ENCODE assay signal across 1 fruit fly cellular context in genomic region chr3R:18298900-18299321, dm6.
A peak's percentile ranks its signal among the peaks of the same experiment; 100 is the strongest.
TF ChIP-seq lines count a peak whose summit lies in the region.

Gene Dlc90F, plus strand, starts transcription at chr3R:18299229.

TF ChIP-seq in whole organism, embryonic, 481 proteins besides CTCF, POLR2A, EP300 and RAD21 (continued from another document and continues in another):
- no peak for TF ChIP-seq chinmo (GFP tag; IDR thresholded peaks at IDR 0.05; lab: Robert Waterston, UW; ENCODE audit: partially characterized antibody)
- no peak for TF ChIP-seq gcm2 (GFP tag; optimal IDR thresholded peaks at IDR 0.05; lab: Kevin White, UChicago)
- no peak for TF ChIP-seq trh (GFP tag; optimal IDR thresholded peaks at IDR 0.05; lab: Kevin White, UChicago)
- peak; percentile 46 for TF ChIP-seq sima (GFP tag; optimal IDR thresholded peaks at IDR 0.05; lab: Kevin White, UChicago)
- TF ChIP-seq CG17568 (GFP tag; optimal IDR thresholded peaks at IDR 0.05; lab: Kevin White, UChicago): no peak
- peak; percentile 62 for TF ChIP-seq Oaz (GFP tag; IDR thresholded peaks at IDR 0.05; lab: Robert Waterston, UW)
- TF ChIP-seq ftz-f1 (GFP tag; optimal IDR thresholded peaks at IDR 0.05; lab: Kevin White, UChicago): no peak
- no peak for TF ChIP-seq CG14965 (GFP tag; optimal IDR thresholded peaks at IDR 0.05; lab: Kevin White, UChicago; ENCODE audit: borderline replicate concordance)
- TF ChIP-seq Sry-δ (GFP tag; optimal IDR thresholded peaks at IDR 0.05; lab: Kevin White, UChicago): peak; percentile 78
- TF ChIP-seq YL-1 (GFP tag; optimal IDR thresholded peaks at IDR 0.05; lab: Kevin White, UChicago): peak; percentile 18
- TF ChIP-seq phol (tag; optimal IDR thresholded peaks at IDR 0.05; lab: Kevin White, UChicago): peak; percentile 85
- TF ChIP-seq CG4730 (GFP tag; IDR thresholded peaks at IDR 0.05; lab: Robert Waterston, UW): no peak
- no peak; the same call in 2 of the 3 replicates for TF ChIP-seq gce (GFP tag; IDR thresholded peaks at IDR 0.05; lab: Robert Waterston, UW)
- TF ChIP-seq chm (GFP tag; IDR thresholded peaks at IDR 0.05; lab: Robert Waterston, UW): 0 out of 2 replicates have a peak, but pooled peaks have one; percentile 29
- TF ChIP-seq CG33213 (GFP tag; optimal IDR thresholded peaks at IDR 0.05; lab: Kevin White, UChicago): peak; percentile 86
- TF ChIP-seq corto (GFP tag; optimal IDR thresholded peaks at IDR 0.05; lab: Kevin White, UChicago): no peak
- TF ChIP-seq caup (GFP tag; optimal IDR thresholded peaks at IDR 0.05; lab: Kevin White, UChicago; ENCODE audit: severe bottlenecking): peak; percentile 49
- TF ChIP-seq CG2116 (GFP tag; optimal IDR thresholded peaks at IDR 0.05; lab: Kevin White, UChicago): peak; percentile 82
- no peak for TF ChIP-seq grn (GFP tag; optimal IDR thresholded peaks at IDR 0.05; lab: Kevin White, UChicago)
- TF ChIP-seq CG12391 (tag; optimal IDR thresholded peaks at IDR 0.05; lab: Kevin White, UChicago): peak; percentile 86
- TF ChIP-seq Nf-YC (tag; optimal IDR thresholded peaks at IDR 0.05; lab: Kevin White, UChicago): peak; percentile 69
- TF ChIP-seq CG30403 (GFP tag; optimal IDR thresholded peaks at IDR 0.05; lab: Kevin White, UChicago): peak; percentile 87
- TF ChIP-seq run (tag; optimal IDR thresholded peaks at IDR 0.05; lab: Kevin White, UChicago): no peak
- peak; percentile 9; the same call in 1 of the 2 replicates for TF ChIP-seq Bgb (GFP tag; IDR thresholded peaks at IDR 0.05; lab: Robert Waterston, UW; ENCODE audit: partially characterized antibody)
- peak; percentile 68; the same call in 2 of the 3 replicates for TF ChIP-seq croc (GFP tag; conservative IDR thresholded peaks at IDR 0.05; lab: Robert Waterston, UW)
- peak; percentile 94 for TF ChIP-seq ssp (GFP tag; IDR thresholded peaks at IDR 0.05; lab: Robert Waterston, UW)
- TF ChIP-seq CG1792 (GFP tag; optimal IDR thresholded peaks at IDR 0.05; lab: Kevin White, UChicago): peak; percentile 51
- TF ChIP-seq CG11695 (GFP tag; IDR thresholded peaks at IDR 0.05; lab: Robert Waterston, UW): peak; percentile 63; the same call in 1 of the 3 replicates
- TF ChIP-seq BEAF-32 (GFP tag; optimal IDR thresholded peaks at IDR 0.05; lab: Kevin White, UChicago): peak; percentile 85
- peak; percentile 98 for TF ChIP-seq Ets65A (GFP tag; lab: Kevin White, UChicago)
- peak; percentile 88 for TF ChIP-seq CG9932 (GFP tag; IDR thresholded peaks at IDR 0.05; lab: Robert Waterston, UW)
- TF ChIP-seq Dip3 (GFP tag; optimal IDR thresholded peaks at IDR 0.05; lab: Kevin White, UChicago): peak; percentile 80
- peak; percentile 81 for TF ChIP-seq Antp (GFP tag; optimal IDR thresholded peaks at IDR 0.05; lab: Kevin White, UChicago)
- no peak for TF ChIP-seq sim (GFP tag; IDR thresholded peaks at IDR 0.05; lab: Robert Waterston, UW)
- TF ChIP-seq CG3163 (GFP tag; optimal IDR thresholded peaks at IDR 0.05; lab: Kevin White, UChicago): peak; percentile 55
- peak; percentile 24 for TF ChIP-seq Hmx (GFP tag; optimal IDR thresholded peaks at IDR 0.05; lab: Kevin White, UChicago)
- peak; percentile 77 for TF ChIP-seq CG7786 (GFP tag; optimal IDR thresholded peaks at IDR 0.05; lab: Kevin White, UChicago)
- peak; percentile 33 for TF ChIP-seq HmgD (GFP tag; optimal IDR thresholded peaks at IDR 0.05; lab: Kevin White, UChicago)
- TF ChIP-seq CG32767 (GFP tag; IDR thresholded peaks at IDR 0.05; lab: Robert Waterston, UW): 0 out of 2 replicates have a peak, but pooled peaks have one; percentile 15
- TF ChIP-seq danr (GFP tag; IDR thresholded peaks at IDR 0.05; lab: Robert Waterston, UW): peak; percentile 46; the same call in 1 of the 2 replicates
- TF ChIP-seq lov (optimal IDR thresholded peaks at IDR 0.05; lab: Kevin White, UChicago): no peak
- TF ChIP-seq lov (GFP tag; IDR thresholded peaks at IDR 0.05; lab: Robert Waterston, UW): no peak
- peak; percentile 67 for TF ChIP-seq lab (GFP tag; optimal IDR thresholded peaks at IDR 0.05; lab: Kevin White, UChicago)
- peak; percentile 65; the same call in 2 of the 4 replicates for TF ChIP-seq Dll (GFP tag; IDR thresholded peaks at IDR 0.05; lab: Robert Waterston, UW; ENCODE audit: partially characterized antibody)
- TF ChIP-seq fru (optimal IDR thresholded peaks at IDR 0.05; lab: Kevin White, UChicago): no peak
- TF ChIP-seq lola (GFP tag; optimal IDR thresholded peaks at IDR 0.05; lab: Kevin White, UChicago): peak in 1 of 3 experiments; percentile 74
- peak; percentile 72 for TF ChIP-seq CG6272 (GFP tag; IDR thresholded peaks at IDR 0.05; lab: Robert Waterston, UW)
- peak; percentile 78 to 81 for TF ChIP-seq Pdp1 (GFP tag; optimal IDR thresholded peaks at IDR 0.05; lab: Kevin White, UChicago)
- no peak for TF ChIP-seq CG8281 (tag; optimal IDR thresholded peaks at IDR 0.05; lab: Kevin White, UChicago)
- TF ChIP-seq crp (GFP tag; optimal IDR thresholded peaks at IDR 0.05; lab: Kevin White, UChicago): peak in 1 of 2 experiments; percentile 44
- no peak for TF ChIP-seq CG6683 (GFP tag; optimal IDR thresholded peaks at IDR 0.05; lab: Kevin White, UChicago)
- TF ChIP-seq pb (GFP tag; optimal IDR thresholded peaks at IDR 0.05; lab: Kevin White, UChicago): peak; percentile 67
- TF ChIP-seq exex (tag; optimal IDR thresholded peaks at IDR 0.05; lab: Kevin White, UChicago): peak; percentile 33
- TF ChIP-seq gfzf (GFP tag; optimal IDR thresholded peaks at IDR 0.05; lab: Kevin White, UChicago): peak; percentile 95
- 0 out of 3 replicates have a peak, but pooled peaks have one; percentile 51 for TF ChIP-seq CG2199 (GFP tag; IDR thresholded peaks at IDR 0.05; lab: Robert Waterston, UW)
- TF ChIP-seq CG34376 (GFP tag; optimal IDR thresholded peaks at IDR 0.05; lab: Kevin White, UChicago): no peak
- no peak for TF ChIP-seq hb (GFP tag; IDR thresholded peaks at IDR 0.05; lab: Robert Waterston, UW; ENCODE audit: partially characterized antibody)
- peak; percentile 64 for TF ChIP-seq fd3F (GFP tag; optimal IDR thresholded peaks at IDR 0.05; lab: Kevin White, UChicago)
- peak; percentile 62 for TF ChIP-seq CG15696 (tag; optimal IDR thresholded peaks at IDR 0.05; lab: Kevin White, UChicago)
- TF ChIP-seq insv (GFP tag; optimal IDR thresholded peaks at IDR 0.05; lab: Kevin White, UChicago): peak in 1 of 2 experiments; percentile 19
- TF ChIP-seq CG6689 (GFP tag; IDR thresholded peaks at IDR 0.05; lab: Robert Waterston, UW): peak; percentile 75
- TF ChIP-seq CG12219 (GFP tag; optimal IDR thresholded peaks at IDR 0.05; lab: Kevin White, UChicago): no peak
- peak; percentile 78 for TF ChIP-seq jumu (GFP tag; optimal IDR thresholded peaks at IDR 0.05; lab: Kevin White, UChicago)
- peak; percentile 80 for TF ChIP-seq ttk (GFP tag; IDR thresholded peaks at IDR 0.05; lab: Robert Waterston, UW)
- TF ChIP-seq Six4 (GFP tag; optimal IDR thresholded peaks at IDR 0.05; lab: Kevin White, UChicago): peak; percentile 38
- TF ChIP-seq ato (GFP tag; IDR thresholded peaks at IDR 0.05; lab: Robert Waterston, UW; ENCODE audit: partially characterized antibody): no peak
- peak; percentile 83 for TF ChIP-seq CG11560 (tag; IDR thresholded peaks at IDR 0.05; lab: Robert Waterston, UW)
- TF ChIP-seq CG3847 (GFP tag; IDR thresholded peaks at IDR 0.05; lab: Robert Waterston, UW): peak; percentile 86
- TF ChIP-seq CG9817 (tag; optimal IDR thresholded peaks at IDR 0.05; lab: Kevin White, UChicago): peak; percentile 86
- peak; percentile 64 for TF ChIP-seq Dref (GFP tag; IDR thresholded peaks at IDR 0.05; lab: Robert Waterston, UW)
- peak; percentile 91 for TF ChIP-seq nmo (GFP tag; optimal IDR thresholded peaks at IDR 0.05; lab: Kevin White, UChicago)
- TF ChIP-seq en (GFP tag; optimal IDR thresholded peaks at IDR 0.05; lab: Kevin White, UChicago): peak; percentile 21
- TF ChIP-seq CG10267 (tag; optimal IDR thresholded peaks at IDR 0.05; lab: Kevin White, UChicago): peak; percentile 95
- peak; percentile 60 for TF ChIP-seq CG13894 (tag; optimal IDR thresholded peaks at IDR 0.05; lab: Kevin White, UChicago)
- TF ChIP-seq peb (GFP tag; IDR thresholded peaks at IDR 0.05; lab: Robert Waterston, UW): peak; percentile 54; the same call in 1 of the 2 replicates
- peak; percentile 88 for TF ChIP-seq kay (GFP tag; optimal IDR thresholded peaks at IDR 0.05; lab: Kevin White, UChicago)
- TF ChIP-seq CG14667 (GFP tag; IDR thresholded peaks at IDR 0.05; lab: Robert Waterston, UW): peak; percentile 77
- TF ChIP-seq zfh1 (GFP tag; IDR thresholded peaks at IDR 0.05; lab: Robert Waterston, UW): peak; percentile 85
- no peak for TF ChIP-seq ac (GFP tag; optimal IDR thresholded peaks at IDR 0.05; lab: Kevin White, UChicago)
- no peak for TF ChIP-seq nerfin-1 (tag; optimal IDR thresholded peaks at IDR 0.05; lab: Kevin White, UChicago)
- TF ChIP-seq gsb (GFP tag; IDR thresholded peaks at IDR 0.05; lab: Robert Waterston, UW): no peak
- peak; percentile 89 for TF ChIP-seq row (GFP tag; IDR thresholded peaks at IDR 0.05; lab: Robert Waterston, UW)
- TF ChIP-seq slou (GFP tag; optimal IDR thresholded peaks at IDR 0.05; lab: Kevin White, UChicago): peak; percentile 36
- peak; percentile 67 for TF ChIP-seq twi (tag; optimal IDR thresholded peaks at IDR 0.05; lab: Kevin White, UChicago)
- TF ChIP-seq CG18476 (GFP tag; optimal IDR thresholded peaks at IDR 0.05; lab: Kevin White, UChicago): peak; percentile 33
- TF ChIP-seq Jarid2 (GFP tag; optimal IDR thresholded peaks at IDR 0.05; lab: Kevin White, UChicago): no peak
- peak; percentile 53; the same call in 1 of the 2 replicates for TF ChIP-seq Taf1 (GFP tag; IDR thresholded peaks at IDR 0.05; lab: Robert Waterston, UW)
- TF ChIP-seq unc-4 (GFP tag; IDR thresholded peaks at IDR 0.05; lab: Robert Waterston, UW; ENCODE audit: partially characterized antibody): peak; percentile 67
- TF ChIP-seq stwl (tag; optimal IDR thresholded peaks at IDR 0.05; lab: Kevin White, UChicago): peak; percentile 87
- peak; percentile 18 for TF ChIP-seq CG2202 (tag; optimal IDR thresholded peaks at IDR 0.05; lab: Kevin White, UChicago)
- TF ChIP-seq schlank (tag; optimal IDR thresholded peaks at IDR 0.05; lab: Kevin White, UChicago): no peak
- TF ChIP-seq tx (GFP tag; optimal IDR thresholded peaks at IDR 0.05; lab: Kevin White, UChicago): peak; percentile 73
- peak; percentile 6 for TF ChIP-seq tup (GFP tag; optimal IDR thresholded peaks at IDR 0.05; lab: Kevin White, UChicago)
- TF ChIP-seq CG4707 (GFP tag; optimal IDR thresholded peaks at IDR 0.05; lab: Kevin White, UChicago): no peak
- peak; percentile 26 for TF ChIP-seq Deaf1 (tag; optimal IDR thresholded peaks at IDR 0.05; lab: Kevin White, UChicago)
- TF ChIP-seq Hr3 (GFP tag; optimal IDR thresholded peaks at IDR 0.05; lab: Kevin White, UChicago): peak; percentile 81
- peak; percentile 84 for TF ChIP-seq pho (GFP tag; optimal IDR thresholded peaks at IDR 0.05; lab: Kevin White, UChicago)
- TF ChIP-seq CG8478 (optimal IDR thresholded peaks at IDR 0.05; lab: Kevin White, UChicago): no peak
- TF ChIP-seq CG11398 (GFP tag; optimal IDR thresholded peaks at IDR 0.05; lab: Kevin White, UChicago): no peak
- no peak for TF ChIP-seq CG2875 (GFP tag; optimal IDR thresholded peaks at IDR 0.05; lab: Kevin White, UChicago)
- TF ChIP-seq lilli (GFP tag; optimal IDR thresholded peaks at IDR 0.05; lab: Kevin White, UChicago): peak; percentile 83
- peak; percentile 86 for TF ChIP-seq ken (GFP tag; IDR thresholded peaks at IDR 0.05; lab: Robert Waterston, UW)
- no peak for TF ChIP-seq Hr78 (GFP tag; optimal IDR thresholded peaks at IDR 0.05; lab: Kevin White, UChicago)
- peak; percentile 66; the same call in 1 of the 2 replicates for TF ChIP-seq ara (GFP tag; IDR thresholded peaks at IDR 0.05; lab: Robert Waterston, UW)
- no peak for TF ChIP-seq Neu2 (GFP tag; optimal IDR thresholded peaks at IDR 0.05; lab: Kevin White, UChicago; ENCODE audit: borderline replicate concordance)
- peak; percentile 100 for TF ChIP-seq CG7357 (GFP tag; IDR thresholded peaks at IDR 0.05; lab: Robert Waterston, UW)
- peak; percentile 27 for TF ChIP-seq bigmax (GFP tag; optimal IDR thresholded peaks at IDR 0.05; lab: Kevin White, UChicago)
- TF ChIP-seq CG10543 (GFP tag; optimal IDR thresholded peaks at IDR 0.05; lab: Kevin White, UChicago): peak; percentile 50
- TF ChIP-seq Abd-B (GFP tag; optimal IDR thresholded peaks at IDR 0.05; lab: Kevin White, UChicago): peak; percentile 95
- peak; percentile 81 for TF ChIP-seq vvl (GFP tag; IDR thresholded peaks at IDR 0.05; lab: Robert Waterston, UW)
- peak; percentile 84 for TF ChIP-seq Hmr (GFP tag; optimal IDR thresholded peaks at IDR 0.05; lab: Kevin White, UChicago)
- TF ChIP-seq eyg (GFP tag; optimal IDR thresholded peaks at IDR 0.05; lab: Kevin White, UChicago): peak; percentile 78
- peak; percentile 64; the same call in 2 of the 3 replicates for TF ChIP-seq B-H1 (GFP tag; IDR thresholded peaks at IDR 0.05; lab: Robert Waterston, UW)
- TF ChIP-seq hbn (GFP tag; IDR thresholded peaks at IDR 0.05; lab: Robert Waterston, UW; ENCODE audit: partially characterized antibody): no peak; the same call in 1 of the 2 replicates
- peak; percentile 69; the same call in 1 of the 2 replicates for TF ChIP-seq Awh (GFP tag; IDR thresholded peaks at IDR 0.05; lab: Robert Waterston, UW)
- TF ChIP-seq CG8944 (GFP tag; optimal IDR thresholded peaks at IDR 0.05; lab: Kevin White, UChicago): peak; percentile 63
- TF ChIP-seq Doc3 (GFP tag; IDR thresholded peaks at IDR 0.05; lab: Robert Waterston, UW; ENCODE audit: partially characterized antibody): peak; percentile 49; the same call in 1 of the 3 replicates
- TF ChIP-seq E2f2 (GFP tag; IDR thresholded peaks at IDR 0.05; lab: Robert Waterston, UW): peak; percentile 54; the same call in 1 of the 2 replicates
- TF ChIP-seq Bteb2 (GFP tag; optimal IDR thresholded peaks at IDR 0.05; lab: Kevin White, UChicago): peak; percentile 46
- peak; percentile 1 for TF ChIP-seq CG3065 (GFP tag; optimal IDR thresholded peaks at IDR 0.05; lab: Kevin White, UChicago)
- peak; percentile 72; the same call in 1 of the 3 replicates for TF ChIP-seq CG3726 (GFP tag; IDR thresholded peaks at IDR 0.05; lab: Robert Waterston, UW)
- TF ChIP-seq crol (GFP tag; IDR thresholded peaks at IDR 0.05; lab: Robert Waterston, UW): no peak
- peak; percentile 76 for TF ChIP-seq CG2678 (tag; optimal IDR thresholded peaks at IDR 0.05; lab: Kevin White, UChicago)
- no peak for TF ChIP-seq Trl (optimal IDR thresholded peaks at IDR 0.05; lab: Kevin White, UChicago)
- peak; percentile 71 for TF ChIP-seq Trl (GFP tag; optimal IDR thresholded peaks at IDR 0.05; lab: Kevin White, UChicago)
- peak; percentile 82 for TF ChIP-seq Xrp1 (GFP tag; IDR thresholded peaks at IDR 0.05; lab: Robert Waterston, UW)
- peak; percentile 85 for TF ChIP-seq bab2 (GFP tag; optimal IDR thresholded peaks at IDR 0.05; lab: Kevin White, UChicago)
- TF ChIP-seq Meics (GFP tag; optimal IDR thresholded peaks at IDR 0.05; lab: Kevin White, UChicago): peak; percentile 47
